Fruit fly (Drosophila melanogaster) whole organism, wandering third instar larva: ENCODE measurements around the gene Gr77a.

Experiments used
- Abd-B ChIP-seq: fragments of >200 bp; optimal IDR thresholded peaks from 2 replicates; lab custom pipeline; 2017; ENCODE audit warnings: missing biosample characterization, missing genetic modification characterization
- CG32264 ChIP-seq: fragments of 200-800 bp; sonication (Bioruptor generic); optimal IDR thresholded peaks from 2 replicates; lab custom pipeline; 2016; ENCODE audit warnings: missing biosample characterization, missing genetic modification characterization
- CG9705 ChIP-seq: fragments of 200-800 bp; sonication (Bioruptor generic); optimal IDR thresholded peaks from 2 replicates; lab custom pipeline; 2018; ENCODE audit warnings: missing biosample characterization, mild to moderate bottlenecking, missing genetic modification characterization
- CrebA ChIP-seq: fragments of 200-800 bp; sonication (Bioruptor generic); optimal IDR thresholded peaks from 2 replicates; lab custom pipeline; 2016; ENCODE audit warnings: missing biosample characterization, mild to moderate bottlenecking, missing genetic modification characterization, borderline replicate concordance
- Dfd ChIP-seq: fragments of >200 bp; optimal IDR thresholded peaks from 2 replicates; lab custom pipeline; 2017; ENCODE audit warnings: missing biosample characterization, missing genetic modification characterization
- Dif ChIP-seq: fragments of 200-275, 200-300 bp; sonication (Bioruptor generic); optimal IDR thresholded peaks from 2 replicates; lab custom pipeline; 2018; ENCODE audit warnings: missing biosample characterization, missing genetic modification characterization; ENCODE audit not compliant: partially characterized antibody
- GATAd ChIP-seq: sonication (Bioruptor generic); optimal IDR thresholded peaks from 2 replicates; lab custom pipeline; 2016; ENCODE audit warnings: missing biosample characterization, missing genetic modification characterization
- HLH106 ChIP-seq: fragments of 200-800 bp; optimal IDR thresholded peaks from 3 replicates; lab custom pipeline; 2019; ENCODE audit warnings: missing biosample characterization, mild to moderate bottlenecking, missing genetic modification characterization, moderate library complexity
- Hnf4 ChIP-seq: fragments of 200-800 bp; sonication (Bioruptor generic); optimal IDR thresholded peaks from 2 replicates; lab custom pipeline; 2016; ENCODE audit warnings: missing biosample characterization, mild to moderate bottlenecking, missing genetic modification characterization
- Hr78 ChIP-seq: fragments of >200 bp; optimal IDR thresholded peaks from 2 replicates; lab custom pipeline; 2017; ENCODE audit warnings: missing biosample characterization, missing genetic modification characterization
- Hr83 ChIP-seq: fragments of 200-300 bp; sonication (Bioruptor generic); optimal IDR thresholded peaks from 2 replicates; lab custom pipeline; 2016; ENCODE audit warnings: missing biosample characterization, mild to moderate bottlenecking, missing genetic modification characterization, moderate library complexity; ENCODE audit not compliant: poor library complexity, severe bottlenecking
- Jra ChIP-seq: sonication (Bioruptor generic); optimal IDR thresholded peaks from 2 replicates; lab custom pipeline; 2016; ENCODE audit warnings: missing biosample characterization, missing genetic modification characterization
- Mio ChIP-seq: sonication (Bioruptor generic); optimal IDR thresholded peaks from 2 replicates; lab custom pipeline; 2016; ENCODE audit warnings: missing biosample characterization, missing genetic modification characterization
- Myc ChIP-seq: fragments of >200 bp; optimal IDR thresholded peaks from 2 replicates; lab custom pipeline; 2017
- N ChIP-seq: fragments of >200 bp; optimal IDR thresholded peaks from 2 replicates; lab custom pipeline; 2018; ENCODE audit warnings: missing biosample characterization, missing external identifiers, missing genetic modification characterization
- OdsH ChIP-seq: fragments of 200-800 bp; sonication (Bioruptor generic); optimal IDR thresholded peaks from 2 replicates; lab custom pipeline; 2016; ENCODE audit warnings: missing biosample characterization, mild to moderate bottlenecking, missing genetic modification characterization
- Rel ChIP-seq, 2 experiments: fragments of 200-800 bp; sonication (Bioruptor generic) in 1 of 2; optimal IDR thresholded peaks; 2 replicates in 1 of 2; 3 replicates in 1 of 2; lab custom pipeline; 2016 to 2019; ENCODE audit warnings: mild to moderate bottlenecking in 2 of 2, missing biosample characterization in 2 of 2, missing genetic modification characterization in 2 of 2, moderate library complexity in 1 of 2
- Sp1 ChIP-seq: fragments of 200-800 bp; sonication (Bioruptor generic); optimal IDR thresholded peaks from 3 replicates; lab custom pipeline; 2019; ENCODE audit warnings: missing biosample characterization, mild to moderate bottlenecking, missing genetic modification characterization, moderate library complexity
- Vsx2 ChIP-seq: fragments of 200-300, 225-300 bp; sonication (Bioruptor generic); optimal IDR thresholded peaks from 2 replicates; lab custom pipeline; 2018; ENCODE audit warnings: missing biosample characterization, missing genetic modification characterization; ENCODE audit not compliant: partially characterized antibody
- br ChIP-seq: fragments of 200-800 bp; sonication (Bioruptor generic); optimal IDR thresholded peaks from 2 replicates; lab custom pipeline; 2016; ENCODE audit warnings: missing biosample characterization, missing genetic modification characterization
- brk ChIP-seq: fragments of 200-800 bp; sonication (Bioruptor generic); optimal IDR thresholded peaks from 2 replicates; lab custom pipeline; 2016; ENCODE audit warnings: missing biosample characterization, mild to moderate bottlenecking, missing genetic modification characterization
- dl ChIP-seq, 2 experiments: fragments of 175-275, 200-275 bp in 1 of 2; fragments of 200-275 bp in 1 of 2; sonication (Bioruptor generic); optimal IDR thresholded peaks; lab custom pipeline; 2018; ENCODE audit warnings: mild to moderate bottlenecking in 2 of 2, missing biosample characterization in 2 of 2, missing genetic modification characterization in 2 of 2, moderate library complexity in 2 of 2; ENCODE audit not compliant: partially characterized antibody in 2 of 2, insufficient read depth in 1 of 2
- dmrt93B ChIP-seq: fragments of 200-800 bp; sonication (Bioruptor generic); optimal IDR thresholded peaks from 2 replicates; lab custom pipeline; 2018; ENCODE audit warnings: missing biosample characterization, mild to moderate bottlenecking, missing genetic modification characterization
- dsf ChIP-seq: sonication (Bioruptor generic); optimal IDR thresholded peaks from 2 replicates; lab custom pipeline; 2016; ENCODE audit warnings: missing biosample characterization, missing genetic modification characterization, borderline replicate concordance
- ey ChIP-seq: fragments of 200-800 bp; sonication (Bioruptor generic); optimal IDR thresholded peaks from 2 replicates; lab custom pipeline; 2016; ENCODE audit warnings: missing biosample characterization, missing genetic modification characterization
- foxo ChIP-seq, 2 experiments: fragments of 200-800 bp; sonication (Bioruptor generic); optimal IDR thresholded peaks; 2 replicates in 1 of 2; 3 replicates in 1 of 2; lab custom pipeline; 2016 to 2017; ENCODE audit warnings: missing biosample characterization in 2 of 2, missing genetic modification characterization in 2 of 2
- fru ChIP-seq: fragments of 200-800 bp; sonication (Bioruptor generic); optimal IDR thresholded peaks from 3 replicates; lab custom pipeline; 2016; ENCODE audit warnings: missing biosample characterization, mild to moderate bottlenecking, missing genetic modification characterization
- h ChIP-seq: fragments of 200-800 bp; sonication (Bioruptor generic); optimal IDR thresholded peaks from 3 replicates; lab custom pipeline; 2016; ENCODE audit warnings: missing biosample characterization, mild to moderate bottlenecking, missing genetic modification characterization
- jim ChIP-seq: fragments of 175-275, 200-325 bp; sonication (Bioruptor generic); optimal IDR thresholded peaks from 2 replicates; lab custom pipeline; 2016; ENCODE audit warnings: missing biosample characterization, mild to moderate bottlenecking, missing genetic modification characterization
- lola ChIP-seq: fragments of >200 bp; optimal IDR thresholded peaks from 2 replicates; lab custom pipeline; 2017; ENCODE audit warnings: missing biosample characterization, missing genetic modification characterization
- pan ChIP-seq: fragments of >200 bp; optimal IDR thresholded peaks from 2 replicates; lab custom pipeline; 2017
- psq ChIP-seq: fragments of 200-800 bp; sonication (Bioruptor generic); optimal IDR thresholded peaks from 3 replicates; lab custom pipeline; 2017; ENCODE audit warnings: missing biosample characterization, mild to moderate bottlenecking, missing genetic modification characterization, moderate library complexity
- rgr ChIP-seq: fragments of 200-800 bp; sonication (Bioruptor generic); optimal IDR thresholded peaks from 3 replicates; lab custom pipeline; 2016; ENCODE audit warnings: missing biosample characterization, mild to moderate bottlenecking, missing genetic modification characterization
- sage ChIP-seq: fragments of 200-800 bp; sonication (Bioruptor generic); optimal IDR thresholded peaks from 2 replicates; lab custom pipeline; 2016; ENCODE audit warnings: missing biosample characterization, mild to moderate bottlenecking, missing genetic modification characterization
- sv ChIP-seq: fragments of 200-800 bp; sonication (Bioruptor generic); optimal IDR thresholded peaks from 3 replicates; lab custom pipeline; 2016; ENCODE audit warnings: missing biosample characterization, missing genetic modification characterization
- tai ChIP-seq: sonication (Bioruptor generic); optimal IDR thresholded peaks from 2 replicates; lab custom pipeline; 2016; ENCODE audit warnings: missing biosample characterization, missing genetic modification characterization
- usp ChIP-seq: fragments of >200 bp; optimal IDR thresholded peaks from 2 replicates; lab custom pipeline; 2017; ENCODE audit warnings: missing biosample characterization, missing genetic modification characterization
- woc ChIP-seq: sonication (Bioruptor generic); optimal IDR thresholded peaks from 2 replicates; lab custom pipeline; 2016; ENCODE audit warnings: missing biosample characterization, mild to moderate bottlenecking, missing genetic modification characterization

Gene Gr77a

dm6 chr3L:20771001-20771890, 32.0 kb upstream of the Gr77a start, which contains the start of the genes CG4042 and Pitslre:
CG4042 (minus strand) TSS chr3L:20771507.
Pitslre (plus strand) TSS chr3L:20771528.
- no peak for TF ChIP-seq CG9705 (GFP tag; lab: Kevin White, UChicago)
- TF ChIP-seq h: peak; percentile 52
- TF ChIP-seq fru: peak; percentile 38
- TF ChIP-seq foxo (GFP tag; optimal IDR thresholded peaks at IDR 0.05; lab: Kevin White, UChicago): peak in 1 of 2 experiments; percentile 67
- TF ChIP-seq Dfd (GFP tag; lab: Kevin White, UChicago): no peak
- TF ChIP-seq br (GFP tag; lab: Kevin White, UChicago): peak; percentile 6
- peak; percentile 13 for TF ChIP-seq dmrt93B (GFP tag; lab: Kevin White, UChicago)
- peak; percentile 22 for TF ChIP-seq Jra (GFP tag; lab: Kevin White, UChicago)
- TF ChIP-seq Sp1: no peak
- no peak for TF ChIP-seq jim (GFP tag; lab: Kevin White, UChicago)
- no peak for TF ChIP-seq Dif (GFP tag; lab: Kevin White, UChicago)
- no peak for TF ChIP-seq Vsx2 (GFP tag; lab: Kevin White, UChicago)
- TF ChIP-seq rgr: peak; percentile 47
- TF ChIP-seq woc: peak; percentile 31
- TF ChIP-seq CrebA (GFP tag; lab: Kevin White, UChicago): no peak
- no peak for TF ChIP-seq Mio (GFP tag; lab: Kevin White, UChicago)
- peak; percentile 23 for TF ChIP-seq Hr83 (GFP tag; lab: Kevin White, UChicago)
- peak; percentile 54 for TF ChIP-seq OdsH (GFP tag; lab: Kevin White, UChicago)
- TF ChIP-seq dl (GFP tag; optimal IDR thresholded peaks at IDR 0.05; lab: Kevin White, UChicago; ENCODE audit: insufficient read depth in 1 of 2, partially characterized antibody in 2 of 2): no peak
- no peak for TF ChIP-seq Abd-B (GFP tag; lab: Kevin White, UChicago)
- TF ChIP-seq psq (GFP tag; lab: Kevin White, UChicago): peak; percentile 57
- no peak for TF ChIP-seq N (GFP tag; lab: Kevin White, UChicago)
- no peak for TF ChIP-seq GATAd (GFP tag; lab: Kevin White, UChicago)
- TF ChIP-seq Myc (lab: Kevin White, UChicago): no peak
- TF ChIP-seq usp (GFP tag; lab: Kevin White, UChicago): no peak
- no peak for TF ChIP-seq pan
- TF ChIP-seq dsf: no peak
- no peak for TF ChIP-seq Rel (GFP tag; optimal IDR thresholded peaks at IDR 0.05; lab: Kevin White, UChicago)
- TF ChIP-seq Rel (tag; optimal IDR thresholded peaks at IDR 0.05; lab: Kevin White, UChicago): no peak
- no peak for TF ChIP-seq HLH106
- no peak for TF ChIP-seq Hr78 (GFP tag; lab: Kevin White, UChicago)
- peak; percentile 35 for TF ChIP-seq sv (GFP tag; lab: Kevin White, UChicago)
- peak; percentile 58 for TF ChIP-seq Hnf4 (GFP tag; lab: Kevin White, UChicago)
- no peak for TF ChIP-seq CG32264 (GFP tag; lab: Kevin White, UChicago)
- TF ChIP-seq lola: no peak
- TF ChIP-seq sage (GFP tag; lab: Kevin White, UChicago): peak; percentile 27
- TF ChIP-seq brk: peak; percentile 72
- TF ChIP-seq tai (GFP tag; lab: Kevin White, UChicago): no peak
- no peak for TF ChIP-seq ey (GFP tag; lab: Kevin White, UChicago)

dm6 chr3L:20769350-20769749, 30.1 kb upstream of the Gr77a start, which contains the start of the genes CG4074 and CG4186:
CG4074 (minus strand) TSS chr3L:20769500.
CG4186 (plus strand) TSS chr3L:20769586.
- TF ChIP-seq h: no peak
- TF ChIP-seq sage (GFP tag; lab: Kevin White, UChicago): peak; percentile 5
